Fruit fly (Drosophila melanogaster) whole organism, embryonic: ENCODE data around the gene Mst77F.

Source experiments
- Atf6 ChIP-seq: fragments of 200-800 bp; sonication (Bioruptor generic); IDR thresholded peaks from 2 replicates; pipeline ENCODE4 v1.3.6; 2022; ENCODE audit warnings: missing biosample characterization, missing genetic modification characterization
- BEAF-32 ChIP-seq: fragments of 200-800 bp; sonication (Bioruptor generic); optimal IDR thresholded peaks from 3 replicates; lab custom pipeline; 2017; ENCODE audit warnings: missing biosample characterization, missing genetic modification characterization, mild to moderate bottlenecking, moderate library complexity, missing genetic modification reagents
- CG10209 ChIP-seq: fragments of 200-800 bp; sonication (Bioruptor generic); optimal IDR thresholded peaks from 3 replicates; lab custom pipeline; 2017; ENCODE audit warnings: missing biosample characterization, mild to moderate bottlenecking, missing genetic modification characterization, missing genetic modification reagents
- CG12219 ChIP-seq: fragments of 200-800 bp; sonication (Bioruptor generic); optimal IDR thresholded peaks from 3 replicates; lab custom pipeline; 2018; ENCODE audit warnings: missing biosample characterization, mild to moderate bottlenecking, missing genetic modification characterization
- CG1233 ChIP-seq: fragments of 200-800 bp; sonication (Bioruptor generic); optimal IDR thresholded peaks from 4 replicates; lab custom pipeline; 2018; ENCODE audit warnings: missing biosample characterization, mild to moderate bottlenecking, missing genetic modification characterization
- CG12391 ChIP-seq: fragments of 200-800 bp; sonication (Bioruptor generic); optimal IDR thresholded peaks from 3 replicates; lab custom pipeline; 2018; ENCODE audit warnings: missing biosample characterization, mild to moderate bottlenecking, missing genetic modification characterization, moderate library complexity
- CG13296 ChIP-seq: fragments of 200-800 bp; sonication (Bioruptor generic); optimal IDR thresholded peaks from 3 replicates; lab custom pipeline; 2018; ENCODE audit warnings: missing biosample characterization, mild to moderate bottlenecking, missing genetic modification characterization
- CG13624 ChIP-seq: fragments of 200-800 bp; sonication (Bioruptor generic); optimal IDR thresholded peaks from 2 replicates; lab custom pipeline; 2016; ENCODE audit warnings: missing biosample characterization, missing genetic modification characterization
- CG13894 ChIP-seq: fragments of 200-800 bp; sonication (Bioruptor generic); optimal IDR thresholded peaks from 3 replicates; lab custom pipeline; 2018; ENCODE audit warnings: missing biosample characterization, mild to moderate bottlenecking, missing genetic modification characterization, moderate library complexity
- CG14441 ChIP-seq: fragments of 200-800 bp; sonication (Bioruptor generic); IDR thresholded peaks from 2 replicates; pipeline ENCODE4 v1.3.6; 2022; ENCODE audit warnings: missing biosample characterization, missing genetic modification characterization
- CG17186 ChIP-seq: fragments of 200-800 bp; sonication (Bioruptor generic); optimal IDR thresholded peaks from 3 replicates; lab custom pipeline; 2017; ENCODE audit warnings: missing biosample characterization, missing genetic modification reagents, missing genetic modification characterization
- CG17829 ChIP-seq: fragments of 200-800 bp; optimal IDR thresholded peaks from 2 replicates; lab custom pipeline; 2019; ENCODE audit warnings: missing biosample characterization, mild to moderate bottlenecking, missing genetic modification characterization, moderate library complexity
- CG18476 ChIP-seq: fragments of 200-800 bp; sonication (Bioruptor generic); optimal IDR thresholded peaks from 2 replicates; lab custom pipeline; 2016; ENCODE audit warnings: missing biosample characterization, mild to moderate bottlenecking, missing genetic modification characterization
- CG2202 ChIP-seq: fragments of 200-800 bp; sonication (Bioruptor generic); optimal IDR thresholded peaks from 2 replicates; lab custom pipeline; 2018; ENCODE audit warnings: missing biosample characterization, mild to moderate bottlenecking, missing genetic modification characterization
- CG33557 ChIP-seq: fragments of 200-800 bp; sonication (Bioruptor generic); optimal IDR thresholded peaks from 2 replicates; lab custom pipeline; 2019; ENCODE audit warnings: missing biosample characterization, mild to moderate bottlenecking, missing genetic modification characterization, moderate library complexity
- CG34376 ChIP-seq: fragments of 200-800 bp; sonication (Bioruptor generic); optimal IDR thresholded peaks from 2 replicates; lab custom pipeline; 2018; ENCODE audit warnings: missing biosample characterization, mild to moderate bottlenecking, missing genetic modification characterization
- CG42726 ChIP-seq: fragments of 200-800 bp; sonication (Bioruptor generic); IDR thresholded peaks from 2 replicates; pipeline ENCODE4 v1.3.6; 2022; ENCODE audit warnings: missing biosample characterization, missing genetic modification characterization; ENCODE audit not compliant: partially characterized antibody
- CG4617 ChIP-seq: fragments of 200-800 bp; sonication (Bioruptor generic); optimal IDR thresholded peaks from 3 replicates; lab custom pipeline; 2016; ENCODE audit warnings: missing biosample characterization, missing genetic modification characterization, borderline replicate concordance
- CG5953 ChIP-seq: fragments of 200-800 bp; sonication (Bioruptor generic); IDR thresholded peaks from 2 replicates; pipeline ENCODE4 v1.3.6; 2022; ENCODE audit warnings: missing biosample characterization, missing genetic modification characterization
- CG6272 ChIP-seq: fragments of 200-800 bp; sonication (Bioruptor generic); IDR thresholded peaks from 2 replicates; pipeline ENCODE4 v1.3.6; 2022; ENCODE audit warnings: missing biosample characterization, missing genetic modification characterization
- CG6854 ChIP-seq: fragments of 200-800 bp; sonication (Bioruptor generic); optimal IDR thresholded peaks from 3 replicates; lab custom pipeline; 2017; ENCODE audit warnings: missing biosample characterization, mild to moderate bottlenecking, missing genetic modification characterization
- CG9727 ChIP-seq: fragments of 200-800 bp; sonication (Bioruptor generic); optimal IDR thresholded peaks from 3 replicates; lab custom pipeline; 2017; ENCODE audit warnings: missing biosample characterization, mild to moderate bottlenecking, missing genetic modification characterization
- CTCF ChIP-seq: fragments of 200-800 bp; sonication (Bioruptor generic); optimal IDR thresholded peaks from 2 replicates; lab custom pipeline; 2017; ENCODE audit warnings: missing biosample characterization, mild to moderate bottlenecking, missing genetic modification characterization, moderate library complexity
- CoRest ChIP-seq: fragments of 200-800 bp; sonication (Bioruptor generic); optimal IDR thresholded peaks from 3 replicates; lab custom pipeline; 2018; ENCODE audit warnings: missing biosample characterization, mild to moderate bottlenecking, missing genetic modification characterization, moderate library complexity
- Dbx ChIP-seq: fragments of 200-800 bp; sonication (Bioruptor generic); IDR thresholded peaks from 3 replicates; pipeline ENCODE4 v1.3.6; 2022; ENCODE audit warnings: missing biosample characterization, missing genetic modification characterization
- Dp ChIP-seq: fragments of 200-800 bp; sonication (Bioruptor generic); optimal IDR thresholded peaks from 2 replicates; lab custom pipeline; 2018; ENCODE audit warnings: missing biosample characterization, mild to moderate bottlenecking, missing genetic modification characterization, moderate library complexity
- Ets97D ChIP-seq: fragments of 200-800 bp; sonication (Bioruptor generic); optimal IDR thresholded peaks from 3 replicates; lab custom pipeline; 2016; ENCODE audit warnings: missing biosample characterization, missing genetic modification characterization
- Gug ChIP-seq: fragments of 200-800 bp; sonication (Bioruptor generic); IDR thresholded peaks from 4 replicates; pipeline ENCODE4 v1.3.6; 2022; ENCODE audit warnings: missing biosample characterization, missing genetic modification characterization
- Jarid2 ChIP-seq: fragments of 200-800 bp; sonication (Bioruptor generic); optimal IDR thresholded peaks from 3 replicates; lab custom pipeline; 2017; ENCODE audit warnings: mild to moderate bottlenecking, missing biosample characterization, missing genetic modification reagents, missing genetic modification characterization
- Nf-YC ChIP-seq: fragments of 200-800 bp; optimal IDR thresholded peaks from 3 replicates; lab custom pipeline; 2019; ENCODE audit warnings: missing biosample characterization, mild to moderate bottlenecking, missing genetic modification characterization, moderate library complexity
- Sin3A ChIP-seq: fragments of >200 bp; optimal IDR thresholded peaks from 2 replicates; lab custom pipeline; 2018
- chinmo ChIP-seq: fragments of 200-800 bp; sonication (Bioruptor generic); IDR thresholded peaks from 4 replicates; pipeline ENCODE4 v1.3.6; 2022; ENCODE audit warnings: missing biosample characterization, missing genetic modification characterization; ENCODE audit not compliant: partially characterized antibody
- ci ChIP-seq: fragments of 200-800 bp; sonication (Bioruptor generic); IDR thresholded peaks from 3 replicates; pipeline ENCODE4 v1.3.6; 2022; ENCODE audit warnings: missing biosample characterization, missing genetic modification characterization
- dm ChIP-seq: fragments of 200-800 bp; sonication (Bioruptor generic); optimal IDR thresholded peaks from 3 replicates; lab custom pipeline; 2016; ENCODE audit warnings: missing biosample characterization, missing genetic modification characterization
- ems ChIP-seq: fragments of 200-800 bp; sonication (Bioruptor generic); optimal IDR thresholded peaks from 3 replicates; lab custom pipeline; 2016; ENCODE audit warnings: missing biosample characterization, missing genetic modification characterization
- gro ChIP-seq: fragments of 200-800 bp; sonication (Bioruptor generic); optimal IDR thresholded peaks from 2 replicates; lab custom pipeline; 2016; ENCODE audit warnings: missing biosample characterization, missing genetic modification characterization
- inv ChIP-seq: fragments of 200-800 bp; sonication (Bioruptor generic); IDR thresholded peaks from 2 replicates; pipeline ENCODE4 v1.3.6; 2022; ENCODE audit warnings: missing biosample characterization, missing genetic modification characterization; ENCODE audit not compliant: partially characterized antibody
- nerfin-1 ChIP-seq: fragments of 200-800 bp; sonication (Bioruptor generic); optimal IDR thresholded peaks from 3 replicates; lab custom pipeline; 2019; ENCODE audit warnings: missing biosample characterization, mild to moderate bottlenecking, missing genetic modification characterization, moderate library complexity
- odd ChIP-seq: fragments of 200-800 bp; sonication (Bioruptor generic); optimal IDR thresholded peaks from 2 replicates; lab custom pipeline; 2017; ENCODE audit warnings: missing biosample characterization, mild to moderate bottlenecking, missing genetic modification characterization
- otp ChIP-seq: fragments of 200-800 bp; sonication (Bioruptor generic); IDR thresholded peaks from 3 replicates; pipeline ENCODE4, ENCODE4 v1.3.6; 2022; ENCODE audit warnings: missing biosample characterization, missing genetic modification characterization
- phol ChIP-seq: fragments of 200-800 bp; sonication (Bioruptor generic); optimal IDR thresholded peaks from 3 replicates; lab custom pipeline; 2018; ENCODE audit warnings: missing biosample characterization, mild to moderate bottlenecking, missing genetic modification characterization, moderate library complexity
- row ChIP-seq: fragments of 200-800 bp; sonication (Bioruptor generic); IDR thresholded peaks from 3 replicates; pipeline ENCODE4 v1.3.6; 2022; ENCODE audit warnings: missing biosample characterization, missing genetic modification characterization
- schlank ChIP-seq: fragments of 200-800 bp; sonication (Bioruptor generic); optimal IDR thresholded peaks from 2 replicates; lab custom pipeline; 2018; ENCODE audit warnings: missing biosample characterization, mild to moderate bottlenecking, missing genetic modification characterization
- ssp ChIP-seq: fragments of 200-800 bp; sonication (Bioruptor generic); IDR thresholded peaks from 2 replicates; pipeline ENCODE4 v1.3.6; 2022; ENCODE audit warnings: missing biosample characterization, missing genetic modification characterization
- stwl ChIP-seq: fragments of 200-800 bp; sonication (Bioruptor generic); optimal IDR thresholded peaks from 3 replicates; lab custom pipeline; 2018; ENCODE audit warnings: missing biosample characterization, mild to moderate bottlenecking, missing genetic modification characterization, moderate library complexity
- sug ChIP-seq: fragments of 200-800 bp; optimal IDR thresholded peaks from 2 replicates; lab custom pipeline; 2019; ENCODE audit warnings: missing biosample characterization, mild to moderate bottlenecking, missing genetic modification characterization, moderate library complexity
- tap ChIP-seq: fragments of 200-800 bp; optimal IDR thresholded peaks from 3 replicates; lab custom pipeline; 2019; ENCODE audit warnings: missing biosample characterization, mild to moderate bottlenecking, missing genetic modification characterization, moderate library complexity
- trem ChIP-seq: fragments of 200-800 bp; optimal IDR thresholded peaks from 3 replicates; lab custom pipeline; 2019; ENCODE audit warnings: missing biosample characterization, mild to moderate bottlenecking, missing genetic modification characterization, moderate library complexity
- unpg ChIP-seq: fragments of 200-800 bp; sonication (Bioruptor generic); optimal IDR thresholded peaks from 3 replicates; lab custom pipeline; 2018; ENCODE audit warnings: missing biosample characterization, mild to moderate bottlenecking, missing genetic modification characterization, moderate library complexity

Mst77F gene

dm6 chr3L:20785742-20786427, 31.9 kb downstream of the Mst77F start, which contains the start of gene Pcif1 (continued):
- TF ChIP-seq chinmo (GFP tag; lab: Robert Waterston, UW) (peak; percentile 100), CG13296 (GFP tag; lab: Kevin White, UChicago) (peak; percentile 6), BEAF-32 (GFP tag; lab: Kevin White, UChicago) (peak; percentile 98), Sin3A (peak; percentile 46), unpg (GFP tag; lab: Kevin White, UChicago) (peak; percentile 28), Gug (peak; percentile 63; the same call in 2 of the 4 replicates), CG6854 (GFP tag; lab: Kevin White, UChicago) (peak; percentile 37), CG10209 (GFP tag; lab: Kevin White, UChicago) (no peak), CG2202 (tag; lab: Kevin White, UChicago) (no peak), phol (peak; percentile 35), CG13624 (GFP tag; lab: Kevin White, UChicago) (no peak), CG17186 (GFP tag; lab: Kevin White, UChicago) (peak; percentile 72), gro (GFP tag; lab: Kevin White, UChicago) (peak; percentile 33), trem (peak; percentile 67), Dbx (GFP tag; lab: Robert Waterston, UW) (peak; percentile 76; the same call in 2 of the 3 replicates), Dp (GFP tag; lab: Kevin White, UChicago) (peak; percentile 66), Jarid2 (GFP tag; lab: Kevin White, UChicago) (peak; percentile 10), CG33557 (GFP tag; lab: Kevin White, UChicago) (peak; percentile 47), CG4617 (GFP tag; lab: Kevin White, UChicago) (peak; percentile 44), odd (no peak), otp (GFP tag; lab: Robert Waterston, UW) (no peak), Ets97D (GFP tag; lab: Kevin White, UChicago) (peak; percentile 52), CG12391 (peak; percentile 11), CG14441 (GFP tag; lab: Robert Waterston, UW) (peak; percentile 28; the same call in 1 of the 2 replicates), CG5953 (no peak), CG1233 (GFP tag; lab: Kevin White, UChicago) (no peak), CG6272 (GFP tag; lab: Robert Waterston, UW) (peak; percentile 62), ci (GFP tag; lab: Robert Waterston, UW) (peak; percentile 39; the same call in 1 of the 3 replicates), CG17829 (peak; percentile 64), Nf-YC (tag; lab: Kevin White, UChicago) (peak; percentile 3), CG42726 (peak; percentile 99), CG34376 (peak; percentile 32), CoRest (tag; lab: Kevin White, UChicago) (peak; percentile 18), inv (peak; percentile 99), nerfin-1 (tag; lab: Kevin White, UChicago) (peak; percentile 53)

dm6 chr3L:20784812-20785671, 32.8 kb downstream of the Mst77F start:
- TF ChIP-seq ems (GFP tag; lab: Kevin White, UChicago) (peak; percentile 19), ssp (GFP tag; lab: Robert Waterston, UW) (no peak), CG13894 (peak; percentile 78), sug (tag; lab: Kevin White, UChicago) (peak; percentile 73), CG12219 (GFP tag; lab: Kevin White, UChicago) (peak; percentile 20), schlank (no peak), CTCF (peak; percentile 15), BEAF-32 (GFP tag; lab: Kevin White, UChicago) (peak; percentile 44), dm (GFP tag; lab: Kevin White, UChicago) (peak; percentile 19), CG9727 (GFP tag; lab: Kevin White, UChicago) (peak; percentile 60), CG18476 (GFP tag; lab: Kevin White, UChicago) (peak; percentile 17), Atf6 (GFP tag; lab: Robert Waterston, UW) (peak; percentile 45; the same call in 1 of the 2 replicates), stwl (tag; lab: Kevin White, UChicago) (peak; percentile 8), row (GFP tag; lab: Robert Waterston, UW) (peak; percentile 93), tap (tag; lab: Kevin White, UChicago) (no peak)
